Worm (Caenorhabditis elegans): ENCODE results near the gene col-148.

col-148 gene

ce11 chrV:10216724-10217123 lies 24.8 kb upstream of the col-148 start, which contains the start of gene ZK856.14:
ZK856.14 (plus strand) TSS chrV:10217024.
- TF ChIP-seq nhr-20 (tag; optimal IDR thresholded peaks at IDR 0.05) (no peak), lin-39 (tag; optimal IDR thresholded peaks at IDR 0.05) (no peak), zip-4 (GFP tag; optimal IDR thresholded peaks at IDR 0.05) (no peak), unc-30 (tag; optimal IDR thresholded peaks at IDR 0.05) (no peak), lin-35 (GFP tag; optimal IDR thresholded peaks at IDR 0.05) (no peak), isw-1 (GFP tag; IDR thresholded peaks at IDR 0.05) (no peak), ztf-11 (tag; optimal IDR thresholded peaks at IDR 0.05) (no peak), jun-1 (tag; optimal IDR thresholded peaks at IDR 0.05) (no peak), dsc-1 (tag; optimal IDR thresholded peaks at IDR 0.05) (no peak), aha-1 (tag; optimal IDR thresholded peaks at IDR 0.05) (no peak), fos-1 (tag; optimal IDR thresholded peaks at IDR 0.05) (no peak), sup-37 (GFP tag; optimal IDR thresholded peaks at IDR 0.05) (no peak), mep-1 (tag; optimal IDR thresholded peaks at IDR 0.05) (no peak), C04F5.9 (tag; optimal IDR thresholded peaks at IDR 0.05) (no peak)

- TF ChIP-seq pax-3 (tag; optimal IDR thresholded peaks at IDR 0.05) = no peak
- no peak for TF ChIP-seq xbp-1 (tag; optimal IDR thresholded peaks at IDR 0.05)
- TF ChIP-seq pag-3 (tag; optimal IDR thresholded peaks at IDR 0.05; ENCODE audit: borderline replicate concordance, insufficient read depth) = no peak
- no peak for TF ChIP-seq zip-4 (GFP tag; optimal IDR thresholded peaks at IDR 0.05)
- TF ChIP-seq sox-4 (tag; optimal IDR thresholded peaks at IDR 0.05) = no peak
- TF ChIP-seq jun-1 (tag; optimal IDR thresholded peaks at IDR 0.05) = no peak
- TF ChIP-seq C04F5.9 (tag; optimal IDR thresholded peaks at IDR 0.05) = no peak
These were observed 20.9 kb upstream of the col-148 start, which contains the start of gene C12D8.13 for ce11 chrV:10220605-10221004. C12D8.13 (minus strand) TSS chrV:10220705.

- TF ChIP-seq snu-23 (GFP tag; optimal IDR thresholded peaks at IDR 0.05) = no peak
- no peak for TF ChIP-seq nhr-237 (tag; optimal IDR thresholded peaks at IDR 0.05)
- TF ChIP-seq nhr-11 (tag; optimal IDR thresholded peaks at IDR 0.05) = no peak
- TF ChIP-seq nhr-47 (tag; optimal IDR thresholded peaks at IDR 0.05) = no peak
- TF ChIP-seq dsc-1 (tag; optimal IDR thresholded peaks at IDR 0.05) = no peak
These were observed 20.2 kb upstream of the col-148 start, which contains the start of the genes fipr-5 and fipr-9 for ce11 chrV:10221317-10221716. fipr-5 (minus strand) TSS chrV:10221417. fipr-9 (plus strand) TSS chrV:10221662.

- no peak for TF ChIP-seq unc-86 (tag; optimal IDR thresholded peaks at IDR 0.05)
- no peak for TF ChIP-seq pax-3 (tag; optimal IDR thresholded peaks at IDR 0.05)
- TF ChIP-seq isw-1 (GFP tag; IDR thresholded peaks at IDR 0.05) = no peak
- TF ChIP-seq egl-27 (tag; optimal IDR thresholded peaks at IDR 0.05) = no peak
- no peak for TF ChIP-seq ztf-11 (tag; optimal IDR thresholded peaks at IDR 0.05)
- no peak for TF ChIP-seq lin-35 (GFP tag; optimal IDR thresholded peaks at IDR 0.05)
- TF ChIP-seq nhr-237 (tag; optimal IDR thresholded peaks at IDR 0.05) = no peak
- TF ChIP-seq pqm-1 (tag; optimal IDR thresholded peaks at IDR 0.05) = no peak
- no peak for TF ChIP-seq hlh-4 (tag; optimal IDR thresholded peaks at IDR 0.05)
- TF ChIP-seq rnt-1 (tag; optimal IDR thresholded peaks at IDR 0.05) = no peak
- TF ChIP-seq lin-14 (GFP tag; optimal IDR thresholded peaks at IDR 0.05) = no peak
- TF ChIP-seq snu-23 (GFP tag; optimal IDR thresholded peaks at IDR 0.05) = no peak
- TF ChIP-seq nhr-84 (tag; optimal IDR thresholded peaks at IDR 0.05) = no peak
- no peak for TF ChIP-seq alr-1 (tag; optimal IDR thresholded peaks at IDR 0.05; ENCODE audit: borderline replicate concordance)
These were observed 19.5 kb upstream of the col-148 start, which contains the start of gene C12D8.20 for ce11 chrV:10222007-10222406. C12D8.20 (plus strand) TSS chrV:10222307.

ce11 chrV:10224619-10225018 lies 16.9 kb upstream of the col-148 start:
- TF ChIP-seq lin-14 (GFP tag; optimal IDR thresholded peaks at IDR 0.05) = no peak
- TF ChIP-seq ceh-63 (GFP tag; optimal IDR thresholded peaks at IDR 0.05) = no peak
- TF ChIP-seq aly-2 (tag; optimal IDR thresholded peaks at IDR 0.05) = no peak
- TF ChIP-seq elt-2 (tag; optimal IDR thresholded peaks at IDR 0.05) = peak; percentile 2
